Fruit fly (Drosophila melanogaster) whole organism, embryonic: ENCODE data around the gene MtnE.

Source experiments
- BtbVII ChIP-seq: fragments of 200-800 bp; sonication (Bioruptor generic); optimal IDR thresholded peaks from 3 replicates; lab custom pipeline; 2017; ENCODE audit warnings: missing biosample characterization, mild to moderate bottlenecking, missing genetic modification characterization
- CG10321 ChIP-seq: fragments of 200-800 bp; sonication (Bioruptor generic); IDR thresholded peaks from 2 replicates; pipeline ENCODE4 v1.3.6; 2022; ENCODE audit warnings: missing biosample characterization, missing genetic modification characterization
- CG10654 ChIP-seq: fragments of 200-800 bp; sonication (Bioruptor generic); optimal IDR thresholded peaks from 2 replicates; lab custom pipeline; 2016; ENCODE audit warnings: missing biosample characterization, missing genetic modification characterization
- CG11695 ChIP-seq: fragments of 200-800 bp; sonication (Bioruptor generic); IDR thresholded peaks from 3 replicates; pipeline ENCODE4 v1.3.6; 2022; ENCODE audit warnings: missing biosample characterization, missing genetic modification characterization
- CG12071 ChIP-seq: fragments of 200-800 bp; sonication (Bioruptor generic); optimal IDR thresholded peaks from 3 replicates; lab custom pipeline; 2018; ENCODE audit warnings: missing biosample characterization, mild to moderate bottlenecking, missing genetic modification characterization
- CG13624 ChIP-seq: fragments of 200-800 bp; sonication (Bioruptor generic); optimal IDR thresholded peaks from 2 replicates; lab custom pipeline; 2016; ENCODE audit warnings: missing biosample characterization, missing genetic modification characterization
- CG1603 ChIP-seq: fragments of 200-800 bp; sonication (Bioruptor generic); optimal IDR thresholded peaks from 2 replicates; lab custom pipeline; 2019; ENCODE audit warnings: missing biosample characterization, mild to moderate bottlenecking, missing genetic modification characterization, moderate library complexity
- CG17186 ChIP-seq: fragments of 200-800 bp; sonication (Bioruptor generic); optimal IDR thresholded peaks from 3 replicates; lab custom pipeline; 2017; ENCODE audit warnings: missing biosample characterization, missing genetic modification reagents, missing genetic modification characterization
- CG17829 ChIP-seq: fragments of 200-800 bp; optimal IDR thresholded peaks from 2 replicates; lab custom pipeline; 2019; ENCODE audit warnings: missing biosample characterization, mild to moderate bottlenecking, missing genetic modification characterization, moderate library complexity
- CG31224 ChIP-seq: fragments of 200-800 bp; sonication (Bioruptor generic); IDR thresholded peaks from 2 replicates; pipeline ENCODE4 v1.3.6; 2022; ENCODE audit warnings: missing biosample characterization, missing genetic modification characterization
- CG31365 ChIP-seq: fragments of 200-800 bp; sonication (Bioruptor generic); optimal IDR thresholded peaks from 2 replicates; lab custom pipeline; 2018; ENCODE audit warnings: missing biosample characterization, mild to moderate bottlenecking, missing genetic modification characterization
- CG4404 ChIP-seq: fragments of 200-800 bp; sonication (Bioruptor generic); IDR thresholded peaks from 2 replicates; pipeline ENCODE4 v1.3.6; 2022; ENCODE audit warnings: missing biosample characterization, missing genetic modification characterization
- CG6791 ChIP-seq: fragments of 200-800 bp; sonication (Bioruptor generic); IDR thresholded peaks from 3 replicates; pipeline ENCODE4 v1.3.6; 2022; ENCODE audit warnings: missing biosample characterization, missing genetic modification characterization; ENCODE audit not compliant: partially characterized antibody
- CG8290 ChIP-seq, 3 experiments: fragments of 200-800 bp; sonication (Bioruptor generic); optimal IDR thresholded peaks; 2 replicates each; lab custom pipeline; 2016 to 2019; ENCODE audit warnings: missing biosample characterization in 3 of 3, missing genetic modification characterization in 3 of 3, mild to moderate bottlenecking in 2 of 3, moderate library complexity in 1 of 3
- CG8478 ChIP-seq: fragments of >200 bp; optimal IDR thresholded peaks from 2 replicates; lab custom pipeline; 2018
- CTCF ChIP-seq: fragments of 200-800 bp; sonication (Bioruptor generic); optimal IDR thresholded peaks from 2 replicates; lab custom pipeline; 2017; ENCODE audit warnings: missing biosample characterization, mild to moderate bottlenecking, missing genetic modification characterization, moderate library complexity
- Dbx ChIP-seq: fragments of 200-800 bp; sonication (Bioruptor generic); IDR thresholded peaks from 3 replicates; pipeline ENCODE4 v1.3.6; 2022; ENCODE audit warnings: missing biosample characterization, missing genetic modification characterization
- Doc2 ChIP-seq: fragments of 200-800 bp; sonication (Bioruptor generic); IDR thresholded peaks from 2 replicates; pipeline ENCODE4 v1.3.6; 2022; ENCODE audit warnings: missing biosample characterization, missing genetic modification characterization
- Drgx ChIP-seq: fragments of 200-800 bp; sonication (Bioruptor generic); IDR thresholded peaks from 2 replicates; pipeline ENCODE4 v1.3.6; 2022; ENCODE audit warnings: missing biosample characterization, missing genetic modification characterization
- Ets65A ChIP-seq: fragments of 200-800 bp; sonication (Bioruptor generic); peaks from one replicate; lab custom pipeline; 2016; ENCODE audit warnings: missing biosample characterization, missing genetic modification characterization
- Ets97D ChIP-seq: fragments of 200-800 bp; sonication (Bioruptor generic); optimal IDR thresholded peaks from 3 replicates; lab custom pipeline; 2016; ENCODE audit warnings: missing biosample characterization, missing genetic modification characterization
- Gug ChIP-seq: fragments of 200-800 bp; sonication (Bioruptor generic); IDR thresholded peaks from 4 replicates; pipeline ENCODE4 v1.3.6; 2022; ENCODE audit warnings: missing biosample characterization, missing genetic modification characterization
- HLHmδ ChIP-seq: fragments of 200-800 bp; sonication (Bioruptor generic); optimal IDR thresholded peaks from 2 replicates; lab custom pipeline; 2018; ENCODE audit warnings: missing biosample characterization, mild to moderate bottlenecking, missing genetic modification characterization, moderate library complexity
- Med ChIP-seq: fragments of 200-800 bp; sonication (Bioruptor generic); peaks from one replicate; lab custom pipeline; 2016; ENCODE audit warnings: missing biosample characterization, missing genetic modification characterization, mild to moderate bottlenecking, inconsistent platforms, moderate library complexity
- Pdp1 ChIP-seq, 2 experiments: fragments of 200-800 bp; sonication (Bioruptor generic); optimal IDR thresholded peaks; 3 replicates each; lab custom pipeline; 2016; ENCODE audit warnings: missing biosample characterization in 2 of 2, missing genetic modification characterization in 2 of 2, mild to moderate bottlenecking in 1 of 2, moderate library complexity in 1 of 2
- Sry-β ChIP-seq: fragments of 200-800 bp; sonication (Bioruptor generic); optimal IDR thresholded peaks from 2 replicates; lab custom pipeline; 2018; ENCODE audit warnings: missing biosample characterization, mild to moderate bottlenecking, missing genetic modification characterization, moderate library complexity
- Sry-δ ChIP-seq: fragments of 200-800 bp; sonication (Bioruptor generic); optimal IDR thresholded peaks from 2 replicates; lab custom pipeline; 2016; ENCODE audit warnings: missing biosample characterization, missing genetic modification characterization
- TFAM ChIP-seq: fragments of 200-800 bp; sonication (Bioruptor generic); optimal IDR thresholded peaks from 2 replicates; lab custom pipeline; 2017; ENCODE audit warnings: missing biosample characterization, missing genetic modification characterization, inconsistent platforms
- croc ChIP-seq: fragments of 200-800 bp; sonication (Bioruptor generic); conservative IDR thresholded peaks from 3 replicates; pipeline ENCODE4 v1.3.6; 2022; ENCODE audit warnings: missing biosample characterization, missing genetic modification characterization
- dati ChIP-seq: fragments of 200-800 bp; sonication (Bioruptor generic); IDR thresholded peaks from 2 replicates; pipeline ENCODE4 v1.3.6; 2022; ENCODE audit warnings: missing biosample characterization, missing genetic modification characterization
- emc ChIP-seq: fragments of 200-800 bp; sonication (Bioruptor generic); optimal IDR thresholded peaks from 2 replicates; lab custom pipeline; 2016; ENCODE audit warnings: missing biosample characterization, missing genetic modification characterization
- en ChIP-seq: fragments of 200-800 bp; sonication (Bioruptor generic); optimal IDR thresholded peaks from 2 replicates; lab custom pipeline; 2016; ENCODE audit warnings: missing biosample characterization, missing genetic modification characterization
- eve ChIP-seq, 2 experiments: fragments of >200 bp; optimal IDR thresholded peaks; 2 replicates each; lab custom pipeline; 2017; ENCODE audit warnings: missing biosample characterization in 2 of 2, missing genetic modification characterization in 2 of 2
- fru ChIP-seq: fragments of >200 bp; optimal IDR thresholded peaks from 2 replicates; lab custom pipeline; 2017
- gcm ChIP-seq: fragments of 200-800 bp; sonication (Bioruptor generic); optimal IDR thresholded peaks from 2 replicates; lab custom pipeline; 2019; ENCODE audit warnings: missing biosample characterization, mild to moderate bottlenecking, missing genetic modification characterization, moderate library complexity
- grau ChIP-seq: fragments of 200-800 bp; optimal IDR thresholded peaks from 3 replicates; lab custom pipeline; 2019; ENCODE audit warnings: missing biosample characterization, mild to moderate bottlenecking, missing genetic modification characterization, moderate library complexity
- her ChIP-seq: fragments of 200-800 bp; sonication (Bioruptor generic); optimal IDR thresholded peaks from 2 replicates; lab custom pipeline; 2016; ENCODE audit warnings: missing biosample characterization, missing genetic modification characterization
- hth ChIP-seq: fragments of >200 bp; optimal IDR thresholded peaks from 2 replicates; lab custom pipeline; 2017; ENCODE audit warnings: inconsistent platforms
- ind ChIP-seq: fragments of 200-800 bp; sonication (Bioruptor generic); optimal IDR thresholded peaks from 3 replicates; lab custom pipeline; 2016; ENCODE audit warnings: missing biosample characterization, missing genetic modification characterization
- kni ChIP-seq: fragments of 200-800 bp; sonication (Bioruptor generic); optimal IDR thresholded peaks from 3 replicates; lab custom pipeline; 2017; ENCODE audit warnings: mild to moderate bottlenecking, missing biosample characterization, missing genetic modification reagents, missing genetic modification characterization
- lbe ChIP-seq: fragments of 200-800 bp; sonication (Bioruptor generic); optimal IDR thresholded peaks from 2 replicates; lab custom pipeline; 2016; ENCODE audit warnings: missing biosample characterization, mild to moderate bottlenecking, missing genetic modification characterization
- psq ChIP-seq: fragments of 200-800 bp; sonication (Bioruptor generic); optimal IDR thresholded peaks from 2 replicates; lab custom pipeline; 2017; ENCODE audit warnings: missing biosample characterization, missing genetic modification characterization
- rib ChIP-seq: fragments of 200-800 bp; sonication (Bioruptor generic); IDR thresholded peaks from 2 replicates; pipeline ENCODE4 v1.3.6; 2022; ENCODE audit warnings: missing biosample characterization, missing genetic modification characterization
- sd ChIP-seq: fragments of 200-800 bp; sonication (Bioruptor generic); optimal IDR thresholded peaks from 3 replicates; lab custom pipeline; 2018; ENCODE audit warnings: missing biosample characterization, mild to moderate bottlenecking, missing genetic modification characterization, moderate library complexity
- so ChIP-seq: fragments of 200-800 bp; sonication (Bioruptor generic); IDR thresholded peaks from 3 replicates; pipeline ENCODE4 v1.3.6; 2022; ENCODE audit warnings: missing biosample characterization, missing genetic modification characterization
- sr ChIP-seq: fragments of 200-800 bp; sonication (Bioruptor generic); IDR thresholded peaks from 3 replicates; pipeline ENCODE4 v1.3.6; 2022; ENCODE audit warnings: missing biosample characterization, missing genetic modification characterization
- tll ChIP-seq, 2 experiments: fragments of 200-800 bp in 1 of 2; fragments of >200 bp in 1 of 2; sonication (Bioruptor generic) in 1 of 2; optimal IDR thresholded peaks; 2 replicates each; lab custom pipeline; 2017 to 2019; ENCODE audit warnings: missing biosample characterization in 2 of 2, missing genetic modification characterization in 2 of 2, mild to moderate bottlenecking in 1 of 2, moderate library complexity in 1 of 2
- vnd ChIP-seq: fragments of 200-800 bp; sonication (Bioruptor generic); IDR thresholded peaks from 3 replicates; pipeline ENCODE4 v1.3.6; 2022; ENCODE audit warnings: missing biosample characterization, missing genetic modification characterization; ENCODE audit not compliant: partially characterized antibody
- vvl ChIP-seq: fragments of 200-800 bp; sonication (Bioruptor generic); IDR thresholded peaks from 2 replicates; pipeline ENCODE4 v1.3.6; 2022; ENCODE audit warnings: missing biosample characterization, missing genetic modification characterization

MtnE gene

dm6 chr3R:20549855-20550603 is 15.5 kb upstream of the MtnE start (continued):
- TF ChIP-seq CG13624 (GFP tag; lab: Kevin White, UChicago) (no peak), sd (tag; lab: Kevin White, UChicago) (peak; percentile 60), fru (lab: Kevin White, UChicago) (no peak), Gug (peak; percentile 78), CG10321 (GFP tag; lab: Robert Waterston, UW) (peak; percentile 54), CG8478 (lab: Kevin White, UChicago) (no peak), Ets97D (GFP tag; lab: Kevin White, UChicago) (peak; percentile 8), lbe (peak; percentile 63), CG17186 (GFP tag; lab: Kevin White, UChicago) (no peak), emc (GFP tag; lab: Kevin White, UChicago) (no peak), Sry-β (no peak), psq (peak; percentile 69)

- peak in 1 of 2 experiments; percentile 48 for TF ChIP-seq eve (GFP tag; optimal IDR thresholded peaks at IDR 0.05; lab: Kevin White, UChicago)
- no peak for TF ChIP-seq TFAM
- peak; percentile 14; the same call in 1 of the 3 replicates for TF ChIP-seq Dbx (GFP tag; lab: Robert Waterston, UW)
- TF ChIP-seq rib (GFP tag; lab: Robert Waterston, UW): peak; percentile 59
- TF ChIP-seq CG6791 (GFP tag; lab: Robert Waterston, UW): no peak
- peak; percentile 79 for TF ChIP-seq Med (GFP tag; lab: Kevin White, UChicago)
- peak; percentile 19 for TF ChIP-seq her (GFP tag; lab: Kevin White, UChicago)
- TF ChIP-seq CTCF (GFP tag; lab: Kevin White, UChicago): no peak
- no peak for TF ChIP-seq CG31365 (tag; lab: Kevin White, UChicago)
- peak; percentile 88 for TF ChIP-seq grau
- TF ChIP-seq CG11695 (GFP tag; lab: Robert Waterston, UW): 0 out of 3 replicates have a peak, but pooled peaks have one; percentile 7
- TF ChIP-seq Sry-δ: no peak
- TF ChIP-seq so: no peak
- TF ChIP-seq Ets65A (GFP tag; lab: Kevin White, UChicago): peak; percentile 19
- no peak for TF ChIP-seq CG10654
- no peak for TF ChIP-seq dati (GFP tag; lab: Robert Waterston, UW)
- no peak for TF ChIP-seq gcm
- no peak for TF ChIP-seq en (GFP tag; lab: Kevin White, UChicago)
- peak; percentile 48 for TF ChIP-seq CG12071 (GFP tag; lab: Kevin White, UChicago)
- peak; percentile 12 for TF ChIP-seq CG1603
- peak in 1 of 2 experiments; percentile 83 for TF ChIP-seq Pdp1 (GFP tag; optimal IDR thresholded peaks at IDR 0.05; lab: Kevin White, UChicago)
- no peak for TF ChIP-seq tll (GFP tag; optimal IDR thresholded peaks at IDR 0.05; lab: Kevin White, UChicago)
- no peak for TF ChIP-seq Doc2 (GFP tag; lab: Robert Waterston, UW)
- no peak for TF ChIP-seq CG31224 (GFP tag; lab: Robert Waterston, UW)
- no peak for TF ChIP-seq CG8290 (GFP tag; optimal IDR thresholded peaks at IDR 0.05; lab: Kevin White, UChicago)
- TF ChIP-seq CG8290 (tag; optimal IDR thresholded peaks at IDR 0.05; lab: Kevin White, UChicago): peak in 1 of 2 experiments; percentile 56
- no peak for TF ChIP-seq BtbVII (GFP tag; lab: Kevin White, UChicago)
- no peak for TF ChIP-seq sr (GFP tag; lab: Robert Waterston, UW)
- no peak for TF ChIP-seq croc
- no peak for TF ChIP-seq CG4404 (GFP tag; lab: Robert Waterston, UW)
- peak; percentile 32; the same call in 1 of the 2 replicates for TF ChIP-seq Drgx (GFP tag; lab: Robert Waterston, UW)
- TF ChIP-seq CG17829: no peak
- no peak for TF ChIP-seq vnd
- TF ChIP-seq ind (GFP tag; lab: Kevin White, UChicago): peak; percentile 26
- no peak for TF ChIP-seq kni (GFP tag; lab: Kevin White, UChicago)
- no peak for TF ChIP-seq hth (lab: Kevin White, UChicago)
- no peak for TF ChIP-seq HLHmδ (GFP tag; lab: Kevin White, UChicago)
- TF ChIP-seq vvl (GFP tag; lab: Robert Waterston, UW): peak; percentile 34
Observed at dm6 chr3R:20549017-20549854, 14.7 kb upstream of the MtnE start.
